Worm (Caenorhabditis elegans): Measurements from ENCODE around the gene C03B1.6.

DNA sequence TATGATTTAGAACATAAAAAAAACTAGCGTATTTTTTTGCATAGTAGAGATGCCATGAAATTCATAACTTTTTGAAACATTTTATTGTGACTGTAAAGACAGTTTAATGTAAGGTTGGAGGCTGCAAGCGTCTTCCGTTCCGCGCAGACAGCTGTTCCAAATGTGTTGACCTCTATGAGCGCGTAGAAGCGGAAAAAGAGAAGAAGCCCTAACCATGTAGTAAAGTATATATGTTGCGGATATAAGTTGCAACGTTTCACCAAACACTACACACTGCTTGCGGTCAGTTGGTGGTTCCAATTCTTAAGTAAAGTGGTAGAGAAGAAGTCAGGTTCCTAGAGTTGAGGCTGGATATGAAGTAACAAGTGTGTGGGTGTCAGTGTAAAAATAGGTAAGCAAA, 38.5 kb downstream of the C03B1.6 start:
- TF ChIP-seq ref-1 (GFP tag; conservative IDR thresholded peaks at IDR 0.05) (no peak), cog-1 (tag; optimal IDR thresholded peaks at IDR 0.05) (no peak), klf-2 (GFP tag; conservative IDR thresholded peaks at IDR 0.05) (no peak)
